Fruit fly (Drosophila melanogaster): Measurements from ENCODE around the gene CG43056.

The CG43056 gene

dm6 chr2L:4456539-4456994 lies 19.0 kb downstream of the CG43056 start, which contains the start of gene Gs1l (continued):
- TF ChIP-seq CG10979 (tag; optimal IDR thresholded peaks at IDR 0.05) (peak; percentile 11), gcm (GFP tag; optimal IDR thresholded peaks at IDR 0.05) (no peak), h (optimal IDR thresholded peaks at IDR 0.05) (no peak), Optix (GFP tag; IDR thresholded peaks at IDR 0.05) (no peak), CG30431 (GFP tag; optimal IDR thresholded peaks at IDR 0.05) (no peak), CG5180 (GFP tag; optimal IDR thresholded peaks at IDR 0.05) (no peak), Dip3 (GFP tag; optimal IDR thresholded peaks at IDR 0.05) (no peak), CG12769 (tag; optimal IDR thresholded peaks at IDR 0.05) (no peak), NC2β (GFP tag; optimal IDR thresholded peaks at IDR 0.05) (no peak), CG7963 (GFP tag; IDR thresholded peaks at IDR 0.05; ENCODE audit: partially characterized antibody) (no peak), org-1 (GFP tag; optimal IDR thresholded peaks at IDR 0.05) (no peak), kah (GFP tag; optimal IDR thresholded peaks at IDR 0.05) (no peak), HmgD (GFP tag; optimal IDR thresholded peaks at IDR 0.05) (no peak), Antp (GFP tag; optimal IDR thresholded peaks at IDR 0.05) (no peak), CG31441 (GFP tag; IDR thresholded peaks at IDR 0.05) (0 out of 2 replicates have a peak, but pooled peaks have one; percentile 24), CG31224 (GFP tag; IDR thresholded peaks at IDR 0.05) (no peak), crc (GFP tag; optimal IDR thresholded peaks at IDR 0.05) (no peak), ERR (GFP tag; optimal IDR thresholded peaks at IDR 0.05) (peak; percentile 88), CG17912 (GFP tag; optimal IDR thresholded peaks at IDR 0.05) (no peak), CG17361 (GFP tag; IDR thresholded peaks at IDR 0.05) (0 out of 3 replicates have a peak, but pooled peaks have one; percentile 15), CG12659 (GFP tag; optimal IDR thresholded peaks at IDR 0.05) (peak; percentile 40), CG11560 (tag; IDR thresholded peaks at IDR 0.05) (no peak), eve (GFP tag; optimal IDR thresholded peaks at IDR 0.05) (no peak), CG15011 (GFP tag; optimal IDR thresholded peaks at IDR 0.05) (no peak), YL-1 (GFP tag; optimal IDR thresholded peaks at IDR 0.05) (peak; percentile 18), da (GFP tag; optimal IDR thresholded peaks at IDR 0.05) (no peak), kay (GFP tag; optimal IDR thresholded peaks at IDR 0.05) (no peak), NC2α (GFP tag; optimal IDR thresholded peaks at IDR 0.05) (no peak), H15 (GFP tag; IDR thresholded peaks at IDR 0.05) (no peak), CG9609 (GFP tag; optimal IDR thresholded peaks at IDR 0.05) (no peak), B-H2 (GFP tag; optimal IDR thresholded peaks at IDR 0.05) (peak; percentile 66), Doc2 (GFP tag; IDR thresholded peaks at IDR 0.05) (no peak), Sry-β (GFP tag; optimal IDR thresholded peaks at IDR 0.05) (no peak), PHDP (tag; optimal IDR thresholded peaks at IDR 0.05) (peak; percentile 30), CG11504 (tag; optimal IDR thresholded peaks at IDR 0.05) (peak; percentile 17), CG6175 (GFP tag; IDR thresholded peaks at IDR 0.05) (no peak), unpg (GFP tag; optimal IDR thresholded peaks at IDR 0.05) (peak; percentile 34), CG8359 (GFP tag; optimal IDR thresholded peaks at IDR 0.05; ENCODE audit: borderline replicate concordance) (no peak), CG10366 (GFP tag; IDR thresholded peaks at IDR 0.05) (no peak), CG1603 (tag; optimal IDR thresholded peaks at IDR 0.05) (no peak), lmd (GFP tag; IDR thresholded peaks at IDR 0.05) (no peak; the same call in 1 of the 2 replicates), sob (GFP tag; IDR thresholded peaks at IDR 0.05) (peak; percentile 38; the same call in 1 of the 2 replicates), Dbx (GFP tag; IDR thresholded peaks at IDR 0.05) (peak; percentile 76; the same call in 2 of the 3 replicates), CG15514 (GFP tag; optimal IDR thresholded peaks at IDR 0.05) (peak; percentile 37), bab2 (GFP tag; optimal IDR thresholded peaks at IDR 0.05) (no peak), tup (GFP tag; optimal IDR thresholded peaks at IDR 0.05) (no peak), dmrt11E (tag; optimal IDR thresholded peaks at IDR 0.05) (no peak), CG10274 (GFP tag; optimal IDR thresholded peaks at IDR 0.05) (no peak), gsb (GFP tag; IDR thresholded peaks at IDR 0.05) (no peak), trem (tag; optimal IDR thresholded peaks at IDR 0.05) (no peak), sna (GFP tag; IDR thresholded peaks at IDR 0.05; ENCODE audit: partially characterized antibody) (no peak), CG4360 (GFP tag; IDR thresholded peaks at IDR 0.05) (no peak)

All from whole organism, embryonic.